Worm (Caenorhabditis elegans): ENCODE measurements around the gene R05D3.12.
"Not testable (repeated sequence)": the region's sequence is repeated elsewhere in the genome, so short reads cannot be mapped to it uniquely, and the experiment has no call there.

DNA sequence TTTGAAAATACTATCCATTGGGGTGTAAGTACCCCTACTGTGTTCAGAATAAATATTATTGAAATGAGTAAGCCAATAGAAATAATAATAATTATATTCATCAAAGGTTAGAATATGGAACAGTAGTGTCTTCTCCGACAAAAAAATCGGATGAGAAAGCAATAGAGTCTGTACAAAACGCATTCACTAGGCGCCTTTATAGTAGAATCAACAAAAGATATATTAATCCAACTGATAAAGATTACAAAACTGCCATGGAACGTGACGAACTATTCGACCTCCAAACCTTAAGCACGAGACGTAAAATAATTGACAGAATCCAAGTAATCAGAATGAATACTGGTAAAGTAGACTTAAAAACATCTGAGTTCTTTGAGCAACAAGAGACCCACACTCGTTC lies 32.9 kb upstream of the R05D3.12 start, which contains the start of gene clc-29:
- not testable (repeated sequence) for TF ChIP-seq hlh-30 (tag; optimal IDR thresholded peaks at IDR 0.05; ENCODE audit: insufficient read depth); madf-5 (GFP tag; IDR thresholded peaks at IDR 0.05); lsy-2 (tag; optimal IDR thresholded peaks at IDR 0.05); egl-43 (GFP tag; IDR thresholded peaks at IDR 0.05); ceh-82 (tag; optimal IDR thresholded peaks at IDR 0.05); dve-1 (tag; optimal IDR thresholded peaks at IDR 0.05; ENCODE audit: insufficient read depth); aly-2 (tag; optimal IDR thresholded peaks at IDR 0.05); nhr-28 (tag; optimal IDR thresholded peaks at IDR 0.05); skn-1 (tag; optimal IDR thresholded peaks at IDR 0.05)
